Worm (Caenorhabditis elegans) whole organism, early embryonic: ENCODE data around the gene col-166.

ENCODE experiments used
- B0310.2 ChIP-seq: sonication (generic microtip); optimal IDR thresholded peaks from 2 replicates; lab custom pipeline; 2016; ENCODE audit warnings: mild to moderate bottlenecking, missing genetic modification characterization, missing compliant biosample characterization
- ama-1 ChIP-seq: fragments of 150-350 bp; optimal IDR thresholded peaks from 2 replicates; lab custom pipeline; 2014
- ceh-13 ChIP-seq: fragments of 200-800 bp; sonication (Bioruptor generic); optimal IDR thresholded peaks from 2 replicates; lab custom pipeline; 2018; ENCODE audit warnings: mild to moderate bottlenecking, missing genetic modification characterization, missing compliant biosample characterization
- ceh-36 ChIP-seq: sonication (generic microtip); optimal IDR thresholded peaks from 2 replicates; lab custom pipeline; 2016; ENCODE audit warnings: missing genetic modification characterization, inconsistent platforms, missing compliant biosample characterization
- ets-7 ChIP-seq: sonication (generic microtip); optimal IDR thresholded peaks from 2 replicates; lab custom pipeline; 2016; ENCODE audit warnings: missing genotype, missing genetic modification characterization, missing compliant biosample characterization
- flt-1 ChIP-seq: fragments of 200-800 bp; sonication (Bioruptor generic); IDR thresholded peaks from 2 replicates; pipeline ENCODE4 v1.3.6; 2022; ENCODE audit warnings: missing genetic modification characterization, missing compliant biosample characterization
- hmbx-1 ChIP-seq: sonication (generic microtip); optimal IDR thresholded peaks from 2 replicates; lab custom pipeline; 2016; ENCODE audit warnings: mild to moderate bottlenecking, missing genetic modification characterization, missing compliant biosample characterization
- pes-1 ChIP-seq: fragments of 200-800 bp; sonication (Bioruptor generic); IDR thresholded peaks from 2 replicates; pipeline ENCODE4 v1.3.6; 2022; ENCODE audit warnings: missing genetic modification reagents, missing genetic modification characterization, missing compliant biosample characterization
- scrt-1 ChIP-seq: fragments of 200-800 bp; sonication (Bioruptor generic); IDR thresholded peaks from 2 replicates; pipeline ENCODE4 v1.3.6; 2022; ENCODE audit warnings: missing genetic modification characterization, missing compliant biosample characterization
- tbx-11 ChIP-seq: fragments of 200-800 bp; sonication (Bioruptor generic); IDR thresholded peaks from 2 replicates; pipeline ENCODE4 v1.3.6; 2022; ENCODE audit warnings: missing genetic modification characterization, missing compliant biosample characterization
- tbx-37 ChIP-seq: fragments of 200-800 bp; sonication (Bioruptor generic); conservative IDR thresholded peaks from 2 replicates; pipeline ENCODE4 v1.3.6; 2022; ENCODE audit warnings: missing genetic modification reagents, missing genetic modification characterization, missing compliant biosample characterization
- tra-4 ChIP-seq: sonication (generic microtip); optimal IDR thresholded peaks from 2 replicates; lab custom pipeline; 2017; ENCODE audit warnings: missing genetic modification characterization, missing compliant biosample characterization

DNA sequence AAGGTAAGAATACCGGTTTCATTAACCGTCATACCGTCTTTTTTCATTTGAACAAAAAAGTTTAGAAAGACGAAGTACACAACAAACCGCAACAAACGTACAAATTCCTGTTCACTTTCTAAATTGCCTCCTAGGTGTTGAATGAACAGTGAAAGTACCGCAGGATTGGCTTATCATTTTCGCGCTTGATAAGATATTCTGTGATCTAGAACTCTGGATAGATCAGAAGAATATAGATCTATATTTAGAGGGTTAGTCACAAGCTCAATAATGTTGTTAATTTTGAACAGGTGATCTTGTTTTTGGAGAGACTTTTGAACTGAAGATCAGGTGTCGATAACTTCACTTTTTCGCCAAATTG, 25.2 kb upstream of the col-166 start:
- no peak for TF ChIP-seq ets-7 (tag; lab: Kevin White, UChicago)
- TF ChIP-seq hmbx-1 (tag; lab: Kevin White, UChicago) = no peak
- TF ChIP-seq tbx-11 (GFP tag; lab: Robert Waterston, UW) = no peak
- no peak for TF ChIP-seq ceh-13
- no peak for TF ChIP-seq ama-1 (lab: Kevin White, UChicago)
- no peak for TF ChIP-seq tbx-37 (GFP tag; lab: Robert Waterston, UW)
- TF ChIP-seq tra-4 = no peak
- no peak for TF ChIP-seq ceh-36 (tag; lab: Kevin White, UChicago)
- TF ChIP-seq flt-1 (GFP tag; lab: Robert Waterston, UW) = no peak
- no peak for TF ChIP-seq pes-1 (GFP tag; lab: Robert Waterston, UW)
- no peak for TF ChIP-seq B0310.2
- TF ChIP-seq scrt-1 (GFP tag; lab: Robert Waterston, UW) = no peak
